Worm (Caenorhabditis elegans) whole organism, L1 larva: ENCODE data around the gene Y46G5A.18.

ENCODE experiments used
- C04F5.9 ChIP-seq: sonication (generic microtip); optimal IDR thresholded peaks from 2 replicates; lab custom pipeline; 2016; ENCODE audit warnings: missing genetic modification characterization, missing compliant biosample characterization
- C34B4.2 ChIP-seq: sonication (generic microtip); optimal IDR thresholded peaks from 2 replicates; lab custom pipeline; 2017; ENCODE audit warnings: mild to moderate bottlenecking, missing genetic modification characterization, missing compliant biosample characterization
- Y116A8C.19 ChIP-seq: sonication (generic microtip); optimal IDR thresholded peaks from 2 replicates; lab custom pipeline; 2016; ENCODE audit warnings: missing compliant biosample characterization, missing genetic modification characterization, borderline replicate concordance
- aha-1 ChIP-seq: fragments of 150-350 bp; optimal IDR thresholded peaks from 2 replicates; lab custom pipeline; 2014; ENCODE audit warnings: missing biosample characterization, missing genetic modification characterization
- ceh-8 ChIP-seq: fragments of 200-800 bp; sonication (Bioruptor generic); optimal IDR thresholded peaks from 2 replicates; lab custom pipeline; 2018; ENCODE audit warnings: mild to moderate bottlenecking, missing genetic modification characterization, moderate library complexity, missing compliant biosample characterization
- dpl-1 ChIP-seq, 3 experiments: fragments of 150-350 bp in 2 of 3; sonication (generic microtip) in 1 of 3; optimal IDR thresholded peaks; 2 replicates each; lab custom pipeline; 2014 to 2017; ENCODE audit warnings: missing biosample characterization in 3 of 3, missing genetic modification characterization in 3 of 3, missing genetic modification reagents in 3 of 3
- efl-1 ChIP-seq, 4 experiments: fragments of 150-350 bp; optimal IDR thresholded peaks in 3 of 4; peaks in 1 of 4; 1 replicate in 1 of 4; 2 replicates in 3 of 4; lab custom pipeline; 2014; ENCODE audit warnings: missing biosample characterization in 2 of 4, missing genetic modification characterization in 2 of 4, missing genetic modification reagents in 2 of 4
- egl-27 ChIP-seq, 2 experiments: fragments of 150-350 bp in 1 of 2; sonication (generic microtip); optimal IDR thresholded peaks; 3 replicates each; lab custom pipeline; 2017 to 2018; ENCODE audit warnings: missing biosample characterization in 2 of 2, missing genetic modification characterization in 2 of 2, missing genetic modification reagents in 2 of 2
- elt-3 ChIP-seq, 6 experiments: fragments of 150-350 bp in 1 of 6; sonication (generic microtip); optimal IDR thresholded peaks; 2 replicates each; lab custom pipeline; 2017 to 2018; ENCODE audit warnings: missing biosample characterization in 6 of 6, missing genetic modification characterization in 6 of 6, inconsistent platforms in 1 of 6
- ets-5 ChIP-seq: fragments of 200-800 bp; sonication (Bioruptor generic); IDR thresholded peaks from 2 replicates; pipeline ENCODE4 v1.3.6; 2022; ENCODE audit warnings: missing genetic modification characterization, missing compliant biosample characterization
- fkh-10 ChIP-seq: sonication (generic microtip); optimal IDR thresholded peaks from 2 replicates; lab custom pipeline; 2017; ENCODE audit warnings: missing biosample characterization, missing genetic modification reagents, missing genetic modification characterization
- fkh-4 ChIP-seq: sonication (generic microtip); optimal IDR thresholded peaks from 2 replicates; lab custom pipeline; 2016; ENCODE audit warnings: missing compliant biosample characterization, missing genetic modification characterization, borderline replicate concordance
- hlh-17 ChIP-seq: fragments of 200-800 bp; sonication (Bioruptor generic); optimal IDR thresholded peaks from 2 replicates; lab custom pipeline; 2018; ENCODE audit warnings: missing genetic modification characterization, mild to moderate bottlenecking, missing compliant biosample characterization, moderate library complexity, borderline replicate concordance
- hpl-2 ChIP-seq: fragments of 150-350 bp; optimal IDR thresholded peaks from 2 replicates; lab custom pipeline; 2014; ENCODE audit warnings: missing biosample characterization, missing genetic modification reagents, missing genetic modification characterization
- lin-15B ChIP-seq: fragments of 150-350 bp; sonication (generic microtip); optimal IDR thresholded peaks from 3 replicates; lab custom pipeline; 2014; ENCODE audit warnings: missing biosample characterization, missing genetic modification characterization
- lin-35 ChIP-seq, 2 experiments: fragments of 150-350 bp; optimal IDR thresholded peaks; 2 replicates each; lab custom pipeline; 2014; ENCODE audit warnings: missing biosample characterization in 2 of 2, missing genetic modification characterization in 2 of 2, missing genetic modification reagents in 2 of 2
- lir-3 ChIP-seq: sonication (generic microtip); optimal IDR thresholded peaks from 2 replicates; lab custom pipeline; 2016; ENCODE audit warnings: mild to moderate bottlenecking, missing genetic modification characterization, moderate library complexity, missing compliant biosample characterization; ENCODE audit not compliant: poor library complexity
- mef-2 ChIP-seq: fragments of 150-350 bp; optimal IDR thresholded peaks from 2 replicates; lab custom pipeline; 2014; ENCODE audit warnings: missing biosample characterization, missing genetic modification characterization
- mep-1 ChIP-seq: fragments of 150-350 bp; optimal IDR thresholded peaks from 2 replicates; lab custom pipeline; 2014; ENCODE audit warnings: missing biosample characterization, missing genetic modification characterization
- nhr-11 ChIP-seq: fragments of 150-350 bp; optimal IDR thresholded peaks from 2 replicates; lab custom pipeline; 2014; ENCODE audit warnings: missing biosample characterization, missing genetic modification characterization
- nhr-20 ChIP-seq: sonication (generic microtip); optimal IDR thresholded peaks from 2 replicates; lab custom pipeline; 2016; ENCODE audit warnings: mild to moderate bottlenecking, missing genetic modification characterization, missing compliant biosample characterization
- nhr-47 ChIP-seq: sonication (generic microtip); optimal IDR thresholded peaks from 2 replicates; lab custom pipeline; 2016; ENCODE audit warnings: mild to moderate bottlenecking, missing genetic modification characterization, moderate library complexity, missing compliant biosample characterization
- nhr-76 ChIP-seq: sonication (generic microtip); optimal IDR thresholded peaks from 2 replicates; lab custom pipeline; 2017; ENCODE audit warnings: missing biosample characterization, missing genetic modification characterization
- nhr-84 ChIP-seq: sonication (generic microtip); optimal IDR thresholded peaks from 2 replicates; lab custom pipeline; 2017; ENCODE audit warnings: missing biosample characterization, missing genetic modification characterization
- nhr-90 ChIP-seq: sonication (generic microtip); optimal IDR thresholded peaks from 2 replicates; lab custom pipeline; 2016; ENCODE audit warnings: mild to moderate bottlenecking, missing genetic modification characterization, missing compliant biosample characterization; ENCODE audit not compliant: poor library complexity
- pag-3 ChIP-seq: sonication (generic microtip); optimal IDR thresholded peaks from 2 replicates; lab custom pipeline; 2017; ENCODE audit warnings: missing genetic modification characterization, mild to moderate bottlenecking, missing compliant biosample characterization, antibody characterized with exemption, borderline replicate concordance; ENCODE audit not compliant: insufficient read depth
- pax-3 ChIP-seq: fragments of 200-800 bp; sonication (Bioruptor generic); optimal IDR thresholded peaks from 2 replicates; lab custom pipeline; 2018; ENCODE audit warnings: mild to moderate bottlenecking, missing genetic modification characterization, moderate library complexity, missing compliant biosample characterization
- pqm-1 ChIP-seq: sonication (generic microtip); optimal IDR thresholded peaks from 3 replicates; lab custom pipeline; 2017; ENCODE audit warnings: missing biosample characterization, missing genetic modification characterization
- sptf-1 ChIP-seq: fragments of 150-350 bp; optimal IDR thresholded peaks from 2 replicates; lab custom pipeline; 2014; ENCODE audit warnings: missing biosample characterization, missing genetic modification characterization
- tlp-1 ChIP-seq: fragments of 150-350 bp; optimal IDR thresholded peaks from 2 replicates; lab custom pipeline; 2014; ENCODE audit warnings: missing biosample characterization, missing genetic modification characterization
- unc-30 ChIP-seq: sonication (generic microtip); optimal IDR thresholded peaks from 2 replicates; lab custom pipeline; 2017; ENCODE audit warnings: missing biosample characterization, missing genetic modification characterization
- unc-62 ChIP-seq: fragments of 150-350 bp; optimal IDR thresholded peaks from 2 replicates; lab custom pipeline; 2014; ENCODE audit warnings: missing biosample characterization, missing genetic modification reagents, missing genetic modification characterization
- vab-15 ChIP-seq: sonication (generic microtip); optimal IDR thresholded peaks from 2 replicates; lab custom pipeline; 2017; ENCODE audit warnings: missing genotype, mild to moderate bottlenecking, missing genetic modification characterization, missing compliant biosample characterization
- zip-4 ChIP-seq: fragments of 200-800 bp; sonication (Bioruptor generic); optimal IDR thresholded peaks from 2 replicates; lab custom pipeline; 2018; ENCODE audit warnings: mild to moderate bottlenecking, missing genetic modification characterization, moderate library complexity, missing compliant biosample characterization
- ztf-11 ChIP-seq, 2 experiments: sonication (generic microtip); optimal IDR thresholded peaks; 2 replicates each; lab custom pipeline; 2016 to 2017; ENCODE audit warnings: missing genetic modification characterization in 2 of 2, missing biosample characterization in 1 of 2, missing compliant biosample characterization in 1 of 2
- ztf-4 ChIP-seq: fragments of 150-350 bp; optimal IDR thresholded peaks from 2 replicates; lab custom pipeline; 2014; ENCODE audit warnings: missing biosample characterization, missing genetic modification characterization

Y46G5A.18 gene

DNA sequence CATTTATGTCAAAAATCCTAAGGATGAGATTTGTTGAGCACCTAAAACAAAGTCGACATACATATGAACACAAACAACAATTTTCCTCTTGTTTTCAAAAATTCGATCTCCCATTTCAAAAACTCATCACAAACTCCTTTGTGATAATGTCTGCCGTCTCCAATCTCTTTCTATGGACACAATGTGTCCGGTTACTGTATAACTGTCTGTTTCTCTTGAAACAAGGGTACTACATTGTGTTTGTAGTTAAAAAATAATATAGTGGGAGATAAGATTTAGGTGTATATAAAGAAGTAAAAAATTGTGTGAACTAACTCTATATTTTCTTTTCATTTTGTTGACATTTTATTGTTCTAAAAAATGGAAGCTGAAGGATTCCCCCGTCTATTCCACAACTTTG is 25.3 kb upstream of the Y46G5A.18 start, which contains the start of gene bcmo-1:
Gene bcmo-1 (plus strand): TSS at position 330 of the 400 bp plus-strand sequence.
- no peak for TF ChIP-seq dpl-1 (GFP tag; optimal IDR thresholded peaks at IDR 0.05; lab: Kevin White, UChicago)
- no peak for TF ChIP-seq nhr-76
- TF ChIP-seq nhr-20 (tag; lab: Kevin White, UChicago), result peak; percentile 25

DNA sequence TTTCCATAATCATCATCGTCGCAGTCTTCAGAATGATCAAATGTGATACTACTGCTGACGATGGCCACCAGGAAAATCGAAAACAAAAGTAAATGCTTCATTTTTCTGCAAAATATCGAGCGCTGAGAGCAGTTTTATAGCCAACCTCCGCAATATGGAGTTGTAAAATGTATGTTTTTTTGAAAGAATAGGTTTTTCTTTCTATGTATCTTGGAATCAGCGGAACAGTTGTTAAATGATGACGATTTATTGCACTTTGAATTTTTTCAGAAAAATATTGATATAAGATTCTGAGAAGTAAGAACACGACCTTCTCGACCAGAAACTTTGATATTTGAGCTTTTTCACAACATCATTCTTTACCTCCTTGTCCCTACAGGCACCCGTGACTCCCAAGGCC is 23.8 kb upstream of the Y46G5A.18 start, which contains the start of gene Y46G5A.23:
Gene Y46G5A.23 (minus strand): TSS at position 101 of the 400 bp plus-strand sequence.
- TF ChIP-seq elt-3 (tag; optimal IDR thresholded peaks at IDR 0.05; lab: Kevin White, UChicago) (no peak), sptf-1 (tag; lab: Kevin White, UChicago) (no peak), ets-5 (GFP tag; lab: Robert Waterston, UW) (no peak), pqm-1 (no peak), pax-3 (no peak), aha-1 (tag; lab: Kevin White, UChicago) (no peak), lir-3 (no peak), ztf-4 (tag; lab: Kevin White, UChicago) (no peak), egl-27 (tag; optimal IDR thresholded peaks at IDR 0.05; lab: Kevin White, UChicago) (no peak), nhr-11 (no peak), hlh-17 (no peak)

DNA sequence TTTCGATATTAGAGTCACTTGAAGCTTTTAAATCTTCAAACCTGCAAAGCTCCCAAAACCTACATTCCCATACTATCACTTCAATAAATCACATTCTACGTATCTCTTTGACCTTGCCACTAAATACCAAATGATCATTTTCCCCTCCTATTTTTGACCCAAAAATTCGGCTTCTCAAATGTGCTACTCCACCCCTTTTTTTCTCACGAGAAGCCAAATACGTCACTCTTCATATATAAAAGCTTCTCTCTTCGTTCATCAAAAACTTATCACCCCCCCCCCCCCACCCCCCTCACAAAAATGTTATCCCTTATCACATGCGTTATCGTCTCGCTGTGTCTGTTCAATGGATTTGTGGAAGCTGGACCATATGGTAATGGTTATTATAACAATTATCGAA is 21.7 kb upstream of the Y46G5A.18 start, which contains the start of gene Y46G5A.38:
Gene Y46G5A.38 (plus strand): TSS at position 301 of the 400 bp plus-strand sequence.
- TF ChIP-seq nhr-20 (tag; lab: Kevin White, UChicago) (no peak), ztf-11 (tag; optimal IDR thresholded peaks at IDR 0.05; lab: Kevin White, UChicago) (no peak), mef-2 (tag; lab: Kevin White, UChicago) (no peak), nhr-11 (no peak), ceh-8 (no peak), nhr-84 (tag; lab: Kevin White, UChicago) (no peak), C34B4.2 (tag; lab: Kevin White, UChicago) (no peak), hpl-2 (GFP tag; lab: Kevin White, UChicago) (no peak), C04F5.9 (tag; lab: Kevin White, UChicago) (no peak), Y116A8C.19 (tag; lab: Kevin White, UChicago) (no peak), nhr-90 (no peak), lin-35 (GFP tag; optimal IDR thresholded peaks at IDR 0.05; lab: Kevin White, UChicago) (no peak), pax-3 (no peak), zip-4 (GFP tag; lab: Kevin White, UChicago) (no peak), efl-1 (optimal IDR thresholded peaks at IDR 0.05; lab: Kevin White, UChicago) (no peak), efl-1 (GFP tag; optimal IDR thresholded peaks at IDR 0.05 in 1 of 2; lab: Kevin White, UChicago) (no peak), pag-3 (tag; lab: Kevin White, UChicago) (no peak), nhr-76 (no peak)

- TF ChIP-seq fkh-4 (no peak), lin-15B (no peak), unc-30 (tag; lab: Kevin White, UChicago) (no peak), efl-1 (optimal IDR thresholded peaks at IDR 0.05; lab: Kevin White, UChicago) (no peak), efl-1 (GFP tag; optimal IDR thresholded peaks at IDR 0.05 in 1 of 2; lab: Kevin White, UChicago) (no peak), tlp-1 (no peak), C04F5.9 (tag; lab: Kevin White, UChicago) (no peak), vab-15 (tag; lab: Kevin White, UChicago) (no peak), fkh-10 (no peak), nhr-47 (tag; lab: Kevin White, UChicago) (no peak), nhr-84 (tag; lab: Kevin White, UChicago) (no peak), ztf-4 (tag; lab: Kevin White, UChicago) (no peak), unc-62 (GFP tag; lab: Kevin White, UChicago) (no peak), zip-4 (GFP tag; lab: Kevin White, UChicago) (no peak), ztf-11 (tag; optimal IDR thresholded peaks at IDR 0.05; lab: Kevin White, UChicago) (no peak), nhr-20 (tag; lab: Kevin White, UChicago) (no peak), mep-1 (tag; lab: Kevin White, UChicago) (no peak)
Observed at ce11 chrII:12824463-12824862, 19.4 kb upstream of the Y46G5A.18 start.
